Worm (Caenorhabditis elegans): ENCODE data around the gene C05D9.4.

DNA sequence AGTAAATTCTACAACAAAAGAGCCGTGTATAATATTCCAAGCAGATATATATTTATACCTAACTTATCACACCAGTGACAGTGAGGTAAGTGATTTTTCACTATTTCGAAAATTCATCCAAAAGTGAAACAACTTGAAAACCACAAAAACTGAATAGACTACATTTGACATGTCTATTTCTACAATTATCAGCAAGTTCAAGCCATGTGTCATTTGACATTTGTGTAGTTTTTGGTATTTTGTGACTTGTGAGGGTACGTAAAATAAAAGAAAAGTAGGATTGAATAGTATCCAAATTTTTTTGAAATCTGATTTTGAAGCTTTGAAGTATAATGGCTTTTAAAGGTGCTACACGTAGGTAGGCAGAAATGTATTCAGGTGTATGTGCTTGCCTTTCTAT is 18.3 kb downstream of the C05D9.4 start:
- no peak for TF ChIP-seq flt-1 (GFP tag; IDR thresholded peaks at IDR 0.05)
- TF ChIP-seq med-1 (GFP tag; optimal IDR thresholded peaks at IDR 0.05; ENCODE audit: insufficient read depth): no peak
- no peak for TF ChIP-seq ztf-23 (GFP tag; IDR thresholded peaks at IDR 0.05)

Data from whole organism, midembryonic.